Worm (Caenorhabditis elegans): ENCODE measurements around the gene gfat-2.

DNA sequence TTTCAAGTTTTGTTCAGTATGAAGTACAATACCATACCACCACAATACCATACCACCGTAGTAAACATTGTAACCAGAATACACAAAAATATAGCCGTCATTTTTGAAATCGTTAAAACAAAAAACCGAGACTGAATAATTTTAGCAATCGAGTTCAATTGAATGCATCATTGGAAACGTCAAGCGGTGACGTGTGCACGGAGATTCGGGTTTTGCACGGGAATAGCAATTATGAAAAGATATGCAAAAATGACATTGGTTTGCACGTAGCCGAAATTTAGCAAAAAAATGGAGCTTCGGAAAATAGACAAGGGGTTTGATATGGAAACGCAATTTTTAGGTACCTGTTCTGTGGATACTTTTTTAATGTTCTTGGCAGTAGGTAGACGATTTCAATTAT, 4.9 kb downstream of the gfat-2 start, which contains the start of gene F22B3.10:
- TF ChIP-seq ets-7 (tag; optimal IDR thresholded peaks at IDR 0.05) (no peak), ceh-36 (tag; optimal IDR thresholded peaks at IDR 0.05) (no peak), ama-1 (optimal IDR thresholded peaks at IDR 0.05) (no peak), aly-1 (tag; optimal IDR thresholded peaks at IDR 0.05) (no peak)
